Worm (Caenorhabditis elegans) whole organism, L1 larva: Measurements from ENCODE around the gene Y48A6C.4.

Source experiments
- C34B4.2 ChIP-seq: sonication (generic microtip); optimal IDR thresholded peaks from 2 replicates; lab custom pipeline; 2017; ENCODE audit warnings: mild to moderate bottlenecking, missing genetic modification characterization, missing compliant biosample characterization
- F16B12.6 ChIP-seq: fragments of 150-350 bp; optimal IDR thresholded peaks from 2 replicates; lab custom pipeline; 2014; ENCODE audit warnings: missing biosample characterization, missing genetic modification characterization
- Y116A8C.19 ChIP-seq: sonication (generic microtip); optimal IDR thresholded peaks from 2 replicates; lab custom pipeline; 2016; ENCODE audit warnings: missing compliant biosample characterization, missing genetic modification characterization, borderline replicate concordance
- alr-1 ChIP-seq: fragments of 200-800 bp; sonication (Bioruptor generic); optimal IDR thresholded peaks from 2 replicates; lab custom pipeline; 2018; ENCODE audit warnings: borderline replicate concordance, mild to moderate bottlenecking, missing genetic modification characterization, missing compliant biosample characterization
- ama-1 ChIP-seq: fragments of 150-350 bp; optimal IDR thresholded peaks from 2 replicates; lab custom pipeline; 2014
- blmp-1 ChIP-seq: fragments of 150-350 bp; optimal IDR thresholded peaks from 2 replicates; lab custom pipeline; 2014; ENCODE audit warnings: missing biosample characterization, missing genetic modification characterization
- ceh-8 ChIP-seq: fragments of 200-800 bp; sonication (Bioruptor generic); optimal IDR thresholded peaks from 2 replicates; lab custom pipeline; 2018; ENCODE audit warnings: mild to moderate bottlenecking, missing genetic modification characterization, moderate library complexity, missing compliant biosample characterization
- ceh-82 ChIP-seq, 3 experiments: fragments of 150-350 bp in 1 of 3; sonication (generic microtip) in 2 of 3; optimal IDR thresholded peaks; 2 replicates each; lab custom pipeline; 2014 to 2017; ENCODE audit warnings: missing biosample characterization in 3 of 3, missing genetic modification characterization in 3 of 3
- ceh-88 ChIP-seq: fragments of 200-800 bp; sonication (Bioruptor generic); IDR thresholded peaks from 2 replicates; pipeline ENCODE4 v1.3.6; 2022; ENCODE audit warnings: missing genetic modification characterization, missing compliant biosample characterization
- ceh-90 ChIP-seq: sonication (generic microtip); optimal IDR thresholded peaks from 2 replicates; lab custom pipeline; 2016; ENCODE audit warnings: missing genetic modification characterization, missing compliant biosample characterization
- ces-1 ChIP-seq: fragments of 150-350 bp; optimal IDR thresholded peaks from 2 replicates; lab custom pipeline; 2014; ENCODE audit warnings: missing biosample characterization, missing genetic modification reagents, missing genetic modification characterization
- dpl-1 ChIP-seq, 3 experiments: fragments of 150-350 bp in 2 of 3; sonication (generic microtip) in 1 of 3; optimal IDR thresholded peaks; 2 replicates each; lab custom pipeline; 2014 to 2017; ENCODE audit warnings: missing biosample characterization in 3 of 3, missing genetic modification characterization in 3 of 3, missing genetic modification reagents in 3 of 3
- dsc-1 ChIP-seq: sonication (generic microtip); optimal IDR thresholded peaks from 2 replicates; lab custom pipeline; 2016; ENCODE audit warnings: mild to moderate bottlenecking, missing genetic modification characterization, missing compliant biosample characterization
- efl-1 ChIP-seq, 4 experiments: fragments of 150-350 bp; optimal IDR thresholded peaks in 3 of 4; peaks in 1 of 4; 1 replicate in 1 of 4; 2 replicates in 3 of 4; lab custom pipeline; 2014; ENCODE audit warnings: missing biosample characterization in 2 of 4, missing genetic modification characterization in 2 of 4, missing genetic modification reagents in 2 of 4
- egl-27 ChIP-seq, 2 experiments: fragments of 150-350 bp in 1 of 2; sonication (generic microtip); optimal IDR thresholded peaks; 3 replicates each; lab custom pipeline; 2017 to 2018; ENCODE audit warnings: missing biosample characterization in 2 of 2, missing genetic modification characterization in 2 of 2, missing genetic modification reagents in 2 of 2
- elt-2 ChIP-seq: sonication (generic microtip); optimal IDR thresholded peaks from 2 replicates; lab custom pipeline; 2016; ENCODE audit warnings: missing genetic modification characterization, mild to moderate bottlenecking, inconsistent platforms, missing compliant biosample characterization, missing genetic modification reagents
- elt-3 ChIP-seq, 6 experiments: fragments of 150-350 bp in 1 of 6; sonication (generic microtip); optimal IDR thresholded peaks; 2 replicates each; lab custom pipeline; 2017 to 2018; ENCODE audit warnings: missing biosample characterization in 6 of 6, missing genetic modification characterization in 6 of 6, inconsistent platforms in 1 of 6
- fkh-10 ChIP-seq: sonication (generic microtip); optimal IDR thresholded peaks from 2 replicates; lab custom pipeline; 2017; ENCODE audit warnings: missing biosample characterization, missing genetic modification reagents, missing genetic modification characterization
- fkh-8 ChIP-seq: sonication (generic microtip); optimal IDR thresholded peaks from 2 replicates; lab custom pipeline; 2016; ENCODE audit warnings: mild to moderate bottlenecking, missing genetic modification characterization, missing compliant biosample characterization
- fos-1 ChIP-seq: fragments of 150-350 bp; optimal IDR thresholded peaks from 2 replicates; lab custom pipeline; 2014; ENCODE audit warnings: missing biosample characterization, missing genetic modification characterization
- grh-1 ChIP-seq: fragments of 200-800 bp; sonication (Bioruptor generic); IDR thresholded peaks from 2 replicates; pipeline ENCODE4 v1.3.6; 2022; ENCODE audit warnings: missing genetic modification reagents, missing genetic modification characterization, missing compliant biosample characterization
- hlh-4 ChIP-seq: sonication (generic microtip); optimal IDR thresholded peaks from 2 replicates; lab custom pipeline; 2016; ENCODE audit warnings: mild to moderate bottlenecking, missing genetic modification characterization, missing compliant biosample characterization
- irx-1 ChIP-seq: sonication (generic microtip); optimal IDR thresholded peaks from 2 replicates; lab custom pipeline; 2016; ENCODE audit warnings: missing genetic modification characterization, missing compliant biosample characterization
- isw-1 ChIP-seq: fragments of 200-800 bp; sonication (Bioruptor generic); IDR thresholded peaks from 2 replicates; pipeline ENCODE4 v1.3.6; 2022; ENCODE audit warnings: missing genetic modification characterization, missing compliant biosample characterization
- lin-13 ChIP-seq: fragments of 150-350 bp; optimal IDR thresholded peaks from 2 replicates; lab custom pipeline; 2014; ENCODE audit warnings: missing biosample characterization, missing genetic modification reagents, missing genetic modification characterization
- lin-14 ChIP-seq: fragments of 200-800 bp; sonication (Bioruptor generic); optimal IDR thresholded peaks from 2 replicates; lab custom pipeline; 2018; ENCODE audit warnings: mild to moderate bottlenecking, missing genetic modification characterization, moderate library complexity, missing compliant biosample characterization
- lin-39 ChIP-seq: fragments of 150-350 bp; optimal IDR thresholded peaks from 2 replicates; lab custom pipeline; 2014; ENCODE audit warnings: missing biosample characterization, missing genetic modification reagents, missing genetic modification characterization
- lir-3 ChIP-seq: sonication (generic microtip); optimal IDR thresholded peaks from 2 replicates; lab custom pipeline; 2016; ENCODE audit warnings: mild to moderate bottlenecking, missing genetic modification characterization, moderate library complexity, missing compliant biosample characterization; ENCODE audit not compliant: poor library complexity
- mdl-1 ChIP-seq, 2 experiments: fragments of 150-350 bp; optimal IDR thresholded peaks; 2 replicates each; lab custom pipeline; 2014 to 2017; ENCODE audit warnings: missing biosample characterization in 2 of 2, missing genetic modification characterization in 2 of 2, inconsistent platforms in 1 of 2
- mef-2 ChIP-seq: fragments of 150-350 bp; optimal IDR thresholded peaks from 2 replicates; lab custom pipeline; 2014; ENCODE audit warnings: missing biosample characterization, missing genetic modification characterization
- nhr-11 ChIP-seq: fragments of 150-350 bp; optimal IDR thresholded peaks from 2 replicates; lab custom pipeline; 2014; ENCODE audit warnings: missing biosample characterization, missing genetic modification characterization
- nhr-237 ChIP-seq: fragments of 150-350 bp; optimal IDR thresholded peaks from 2 replicates; lab custom pipeline; 2014; ENCODE audit warnings: missing biosample characterization, missing genetic modification characterization
- nhr-47 ChIP-seq: sonication (generic microtip); optimal IDR thresholded peaks from 2 replicates; lab custom pipeline; 2016; ENCODE audit warnings: mild to moderate bottlenecking, missing genetic modification characterization, moderate library complexity, missing compliant biosample characterization
- nhr-84 ChIP-seq: sonication (generic microtip); optimal IDR thresholded peaks from 2 replicates; lab custom pipeline; 2017; ENCODE audit warnings: missing biosample characterization, missing genetic modification characterization
- nhr-90 ChIP-seq: sonication (generic microtip); optimal IDR thresholded peaks from 2 replicates; lab custom pipeline; 2016; ENCODE audit warnings: mild to moderate bottlenecking, missing genetic modification characterization, missing compliant biosample characterization; ENCODE audit not compliant: poor library complexity
- pag-3 ChIP-seq: sonication (generic microtip); optimal IDR thresholded peaks from 2 replicates; lab custom pipeline; 2017; ENCODE audit warnings: missing genetic modification characterization, mild to moderate bottlenecking, missing compliant biosample characterization, antibody characterized with exemption, borderline replicate concordance; ENCODE audit not compliant: insufficient read depth
- pax-3 ChIP-seq: fragments of 200-800 bp; sonication (Bioruptor generic); optimal IDR thresholded peaks from 2 replicates; lab custom pipeline; 2018; ENCODE audit warnings: mild to moderate bottlenecking, missing genetic modification characterization, moderate library complexity, missing compliant biosample characterization
- snpc-4 ChIP-seq: fragments of 150-350 bp; optimal IDR thresholded peaks from 2 replicates; lab custom pipeline; 2014; ENCODE audit warnings: missing biosample characterization, missing genetic modification characterization
- snu-23 ChIP-seq: sonication (generic microtip); optimal IDR thresholded peaks from 2 replicates; lab custom pipeline; 2016; ENCODE audit warnings: missing genetic modification characterization, missing compliant biosample characterization
- sox-4 ChIP-seq: sonication (generic microtip); optimal IDR thresholded peaks from 2 replicates; lab custom pipeline; 2016; ENCODE audit warnings: missing genetic modification characterization, missing compliant biosample characterization
- sptf-1 ChIP-seq: fragments of 150-350 bp; optimal IDR thresholded peaks from 2 replicates; lab custom pipeline; 2014; ENCODE audit warnings: missing biosample characterization, missing genetic modification characterization
- sup-37 ChIP-seq: fragments of 200-800 bp; sonication (Bioruptor generic); optimal IDR thresholded peaks from 2 replicates; lab custom pipeline; 2018; ENCODE audit warnings: mild to moderate bottlenecking, missing genetic modification characterization, missing compliant biosample characterization
- swsn-7 ChIP-seq: sonication (generic microtip); optimal IDR thresholded peaks from 2 replicates; lab custom pipeline; 2016; ENCODE audit warnings: missing genetic modification characterization, missing compliant biosample characterization
- tlp-1 ChIP-seq: fragments of 150-350 bp; optimal IDR thresholded peaks from 2 replicates; lab custom pipeline; 2014; ENCODE audit warnings: missing biosample characterization, missing genetic modification characterization
- unc-30 ChIP-seq: sonication (generic microtip); optimal IDR thresholded peaks from 2 replicates; lab custom pipeline; 2017; ENCODE audit warnings: missing biosample characterization, missing genetic modification characterization
- unc-62 ChIP-seq: fragments of 150-350 bp; optimal IDR thresholded peaks from 2 replicates; lab custom pipeline; 2014; ENCODE audit warnings: missing biosample characterization, missing genetic modification reagents, missing genetic modification characterization
- vab-15 ChIP-seq: sonication (generic microtip); optimal IDR thresholded peaks from 2 replicates; lab custom pipeline; 2017; ENCODE audit warnings: missing genotype, mild to moderate bottlenecking, missing genetic modification characterization, missing compliant biosample characterization
- xbp-1 ChIP-seq: sonication (generic microtip); optimal IDR thresholded peaks from 2 replicates; lab custom pipeline; 2016; ENCODE audit warnings: missing genetic modification characterization, missing compliant biosample characterization
- zag-1 ChIP-seq: fragments of 150-350 bp; optimal IDR thresholded peaks from 2 replicates; lab custom pipeline; 2014; ENCODE audit warnings: missing biosample characterization, missing genetic modification characterization
- ztf-4 ChIP-seq: fragments of 150-350 bp; optimal IDR thresholded peaks from 2 replicates; lab custom pipeline; 2014; ENCODE audit warnings: missing biosample characterization, missing genetic modification characterization

Gene Y48A6C.4

DNA sequence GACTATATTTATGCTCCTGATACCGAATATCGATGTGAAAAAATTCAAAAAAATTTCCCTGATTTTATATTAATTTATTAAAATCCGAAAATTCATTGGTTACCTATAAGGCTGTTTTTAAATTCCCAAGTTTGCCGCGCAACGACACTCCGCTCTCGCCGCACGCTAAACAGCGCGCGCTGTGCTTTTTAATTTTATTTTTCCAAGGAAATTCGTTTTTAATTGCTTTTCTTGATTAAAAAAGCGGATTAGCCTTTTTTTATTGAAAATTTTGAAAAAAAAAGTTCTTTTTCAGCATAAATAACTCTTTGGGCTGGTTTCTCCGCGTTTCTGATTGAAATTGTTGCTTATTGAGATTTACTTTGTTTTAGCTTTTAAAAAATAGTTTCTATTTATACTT is 12.3 kb upstream of the Y48A6C.4 start:
- TF ChIP-seq sox-4 (tag; lab: Kevin White, UChicago), result no peak
- TF ChIP-seq lir-3 (tag; lab: Kevin White, UChicago), result no peak
- no peak for TF ChIP-seq xbp-1
- no peak for TF ChIP-seq snpc-4
- TF ChIP-seq efl-1 (optimal IDR thresholded peaks at IDR 0.05; lab: Kevin White, UChicago), result peak in 1 of 2 experiments; percentile 72
- no peak for TF ChIP-seq efl-1 (GFP tag; optimal IDR thresholded peaks at IDR 0.05 in 1 of 2; lab: Kevin White, UChicago)

ce11 chrIII:11110756-11111155 is 8.8 kb upstream of the Y48A6C.4 start:
- TF ChIP-seq ces-1 (no peak), nhr-84 (no peak), lin-14 (GFP tag; lab: Kevin White, UChicago) (no peak), pax-3 (peak; percentile 72), blmp-1 (peak; percentile 33), egl-27 (tag; optimal IDR thresholded peaks at IDR 0.05; lab: Kevin White, UChicago) (no peak), swsn-7 (tag; lab: Kevin White, UChicago) (peak; percentile 77), nhr-90 (tag; lab: Kevin White, UChicago) (peak; percentile 78), lin-39 (tag; lab: Kevin White, UChicago) (peak; percentile 57), dpl-1 (GFP tag; optimal IDR thresholded peaks at IDR 0.05; lab: Kevin White, UChicago) (peak; percentile 64 to 81 (median 75)), ceh-82 (tag; optimal IDR thresholded peaks at IDR 0.05; lab: Kevin White, UChicago) (peak; percentile 50 to 89 (median 83)), hlh-4 (tag; lab: Kevin White, UChicago) (no peak), ceh-88 (0 out of 2 replicates have a peak, but pooled peaks have one; percentile 17), irx-1 (tag; lab: Kevin White, UChicago) (peak; percentile 78), tlp-1 (tag; lab: Kevin White, UChicago) (no peak), xbp-1 (peak; percentile 75), grh-1 (peak; percentile 80), ztf-4 (tag; lab: Kevin White, UChicago) (no peak), fkh-8 (peak; percentile 72), nhr-237 (no peak), fos-1 (tag; lab: Kevin White, UChicago) (no peak), unc-62 (GFP tag; lab: Kevin White, UChicago) (no peak), mef-2 (tag; lab: Kevin White, UChicago) (no peak), ama-1 (lab: Kevin White, UChicago) (no peak), mdl-1 (tag; optimal IDR thresholded peaks at IDR 0.05; lab: Kevin White, UChicago) (peak in 1 of 2 experiments; percentile 20), snu-23 (peak; percentile 86), elt-3 (tag; optimal IDR thresholded peaks at IDR 0.05; lab: Kevin White, UChicago) (peak in 1 of 6 experiments; percentile 45), elt-2 (tag; lab: Kevin White, UChicago) (peak; percentile 57), zag-1 (tag; lab: Kevin White, UChicago) (no peak), nhr-47 (tag; lab: Kevin White, UChicago) (peak; percentile 91), F16B12.6 (tag; lab: Kevin White, UChicago) (peak; percentile 59), ceh-8 (GFP tag; lab: Kevin White, UChicago) (peak; percentile 62), alr-1 (tag; lab: Kevin White, UChicago) (peak; percentile 43), isw-1 (peak; percentile 71), dsc-1 (tag; lab: Kevin White, UChicago) (peak; percentile 82), sptf-1 (no peak), lin-13 (GFP tag; lab: Kevin White, UChicago) (peak; percentile 8), fkh-10 (peak; percentile 49), Y116A8C.19 (tag; lab: Kevin White, UChicago) (no peak), pag-3 (tag; lab: Kevin White, UChicago) (no peak), sup-37 (GFP tag; lab: Kevin White, UChicago) (peak; percentile 34), nhr-11 (tag; lab: Kevin White, UChicago) (peak; percentile 38), snpc-4 (peak; percentile 74), ceh-90 (tag; lab: Kevin White, UChicago) (peak; percentile 74), C34B4.2 (tag; lab: Kevin White, UChicago) (no peak), unc-30 (no peak), vab-15 (tag; lab: Kevin White, UChicago) (peak; percentile 82)
